Fruit fly (Drosophila melanogaster) Kc167 (cell line): ENCODE data around the gene Snx6.

Experiments
- Myc ChIP-seq: fragments of >200 bp; optimal IDR thresholded peaks from 2 replicates; lab custom pipeline; 2017; ENCODE audit warnings: missing external identifiers
- Sin3A ChIP-seq: fragments of >200 bp; optimal IDR thresholded peaks from 2 replicates; lab custom pipeline; 2018; ENCODE audit warnings: missing external identifiers
- h ChIP-seq: fragments of >200 bp; optimal IDR thresholded peaks from 3 replicates; lab custom pipeline; 2018; ENCODE audit warnings: missing external identifiers
- insv ChIP-seq: fragments of >200 bp; optimal IDR thresholded peaks from 3 replicates; lab custom pipeline; 2018; ENCODE audit warnings: missing external identifiers
- psq ChIP-seq: fragments of >200 bp; optimal IDR thresholded peaks from 2 replicates; lab custom pipeline; 2017; ENCODE audit warnings: missing external identifiers
- ttk ChIP-seq: sonication (Bioruptor generic); optimal IDR thresholded peaks from 2 replicates; lab custom pipeline; 2017; ENCODE audit warnings: missing external identifiers

Snx6 gene

DNA sequence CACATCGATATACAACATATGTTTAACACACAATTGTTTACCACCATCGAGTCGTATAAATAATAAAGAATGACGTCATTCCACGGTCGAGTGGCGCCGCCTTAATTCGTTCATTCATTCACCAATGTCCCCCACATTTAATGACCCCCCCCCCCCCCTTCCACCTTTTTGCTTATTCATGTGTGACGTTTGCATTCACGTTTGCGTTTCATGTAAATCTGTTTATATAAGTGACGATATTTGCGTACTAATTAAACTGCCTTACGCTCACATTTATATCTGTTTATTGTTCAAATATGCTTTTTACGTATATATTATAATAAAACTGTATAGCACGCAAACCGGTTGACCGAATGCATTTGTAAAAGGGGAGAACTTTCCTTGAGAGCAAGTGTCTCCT, 13.0 kb upstream of the Snx6 start:
- TF ChIP-seq h (lab: Kevin White, UChicago) (no peak), Sin3A (lab: Kevin White, UChicago) (no peak), Myc (no peak), psq (lab: Kevin White, UChicago) (no peak), ttk (lab: Kevin White, UChicago) (no peak), insv (lab: Kevin White, UChicago) (no peak)

DNA sequence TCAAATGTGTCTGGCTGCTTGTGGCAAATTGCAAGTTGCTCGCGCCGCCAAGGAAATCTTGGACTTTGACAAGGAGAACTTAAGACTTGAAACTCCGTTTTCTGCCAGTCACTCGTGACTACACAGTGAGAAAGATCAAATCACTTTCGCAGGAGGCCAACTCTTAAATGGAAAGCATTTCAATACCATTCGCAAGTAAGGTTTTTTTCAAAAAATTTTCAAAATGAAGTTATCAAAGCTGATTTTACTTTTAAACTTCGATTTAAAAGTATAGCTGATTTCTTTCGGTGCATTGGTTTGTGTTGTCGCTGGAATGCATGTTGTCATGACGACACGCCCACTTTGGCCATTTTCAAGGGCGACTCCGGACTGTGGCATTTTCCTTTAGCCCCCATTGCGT, 11.8 kb upstream of the Snx6 start:
- TF ChIP-seq h (lab: Kevin White, UChicago) (no peak), psq (lab: Kevin White, UChicago) (no peak), insv (lab: Kevin White, UChicago) (no peak), Sin3A (lab: Kevin White, UChicago) (no peak), Myc (no peak), ttk (lab: Kevin White, UChicago) (no peak)

DNA sequence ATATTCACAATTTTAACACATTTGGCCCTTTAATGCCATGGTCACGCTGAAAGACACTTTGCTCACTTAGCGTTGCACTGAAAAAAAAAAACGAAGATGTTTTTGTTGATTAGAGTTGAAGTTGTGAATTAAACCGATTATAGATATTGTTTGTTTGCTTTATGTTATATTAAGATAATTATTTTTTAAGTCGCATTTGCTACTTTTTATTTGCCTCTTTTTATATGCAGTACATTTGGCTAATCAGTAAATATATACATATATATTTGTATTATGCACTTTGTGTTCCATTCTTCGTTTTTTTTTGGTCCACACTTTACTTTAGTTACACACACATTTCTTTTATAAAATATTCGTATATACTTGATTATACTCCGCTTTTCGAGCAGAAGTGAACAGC, 9.7 kb upstream of the Snx6 start:
- TF ChIP-seq Myc, result no peak
- TF ChIP-seq h (lab: Kevin White, UChicago), result no peak
- no peak for TF ChIP-seq ttk (lab: Kevin White, UChicago)
- no peak for TF ChIP-seq Sin3A (lab: Kevin White, UChicago)
- TF ChIP-seq psq (lab: Kevin White, UChicago), result no peak
- no peak for TF ChIP-seq insv (lab: Kevin White, UChicago)

DNA sequence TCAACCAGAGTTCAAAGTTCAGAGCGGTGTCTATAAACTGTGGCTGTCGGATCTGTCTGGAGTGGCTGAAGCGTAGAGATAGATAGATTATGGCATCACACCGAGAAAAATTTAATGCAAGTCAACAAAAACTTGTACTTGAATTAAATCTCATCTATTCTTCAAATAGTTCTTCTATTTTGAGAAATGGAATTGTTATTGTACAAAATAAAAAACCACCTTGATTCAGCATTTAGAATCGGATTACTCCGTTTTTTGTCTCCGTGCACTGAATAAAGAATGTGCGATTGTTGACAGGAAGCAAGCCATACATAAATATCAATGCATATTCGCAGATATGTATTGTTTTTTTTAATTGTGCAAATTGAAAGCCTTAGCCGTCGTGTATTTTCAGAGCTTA, 9.1 kb upstream of the Snx6 start:
- TF ChIP-seq Sin3A (lab: Kevin White, UChicago), result no peak
- no peak for TF ChIP-seq Myc
- no peak for TF ChIP-seq h (lab: Kevin White, UChicago)
- no peak for TF ChIP-seq insv (lab: Kevin White, UChicago)
- no peak for TF ChIP-seq psq (lab: Kevin White, UChicago)
- TF ChIP-seq ttk (lab: Kevin White, UChicago), result no peak

DNA sequence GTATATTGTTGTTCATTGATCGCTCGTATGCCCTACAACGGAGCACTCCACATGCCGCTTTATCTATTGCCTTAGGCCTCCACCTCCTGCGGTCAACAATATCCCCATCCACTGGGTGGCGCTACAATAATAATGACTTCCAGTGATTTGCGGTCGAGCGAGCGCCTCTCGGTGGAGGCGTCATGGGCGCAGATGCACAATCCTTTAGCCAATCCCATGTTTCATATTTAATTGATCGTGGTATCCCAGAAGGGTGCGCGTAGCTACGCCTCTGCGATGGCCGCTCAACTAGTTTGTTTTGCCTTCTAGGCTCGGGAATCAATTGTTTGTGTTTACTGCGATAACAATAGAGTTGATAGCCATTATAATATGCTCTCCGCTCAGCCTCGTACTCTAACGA, 8.6 kb upstream of the Snx6 start:
- TF ChIP-seq h (lab: Kevin White, UChicago), result no peak
- TF ChIP-seq Sin3A (lab: Kevin White, UChicago), result no peak
- no peak for TF ChIP-seq Myc
- no peak for TF ChIP-seq ttk (lab: Kevin White, UChicago)
- TF ChIP-seq psq (lab: Kevin White, UChicago), result no peak
- TF ChIP-seq insv (lab: Kevin White, UChicago), result no peak

DNA sequence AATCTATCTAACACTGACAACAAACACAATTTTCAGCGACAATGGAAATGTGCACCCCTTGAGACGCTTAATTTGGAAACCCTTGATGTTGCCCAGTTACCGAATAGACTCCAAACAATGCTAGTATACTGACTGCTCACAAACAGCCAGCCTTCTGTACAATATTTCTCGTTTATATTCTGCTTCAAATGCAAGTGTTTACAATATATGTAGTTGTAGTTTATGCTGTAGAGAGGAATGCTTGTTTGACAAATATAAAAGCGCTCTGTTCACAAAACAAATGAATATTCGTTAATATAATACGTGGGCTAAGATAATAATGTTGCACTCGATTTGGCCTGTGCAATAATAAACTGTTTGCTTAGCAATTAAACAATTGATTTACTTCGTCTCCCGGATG, 2.6 kb downstream of the Snx6 start, which contains the start of gene CG8292:
TSS of gene CG8292 (minus strand) at position 101 of the 400 bp plus-strand sequence.
- TF ChIP-seq ttk (lab: Kevin White, UChicago) (no peak), psq (lab: Kevin White, UChicago) (no peak), Myc (no peak), h (lab: Kevin White, UChicago) (no peak), insv (lab: Kevin White, UChicago) (no peak), Sin3A (lab: Kevin White, UChicago) (no peak)

DNA sequence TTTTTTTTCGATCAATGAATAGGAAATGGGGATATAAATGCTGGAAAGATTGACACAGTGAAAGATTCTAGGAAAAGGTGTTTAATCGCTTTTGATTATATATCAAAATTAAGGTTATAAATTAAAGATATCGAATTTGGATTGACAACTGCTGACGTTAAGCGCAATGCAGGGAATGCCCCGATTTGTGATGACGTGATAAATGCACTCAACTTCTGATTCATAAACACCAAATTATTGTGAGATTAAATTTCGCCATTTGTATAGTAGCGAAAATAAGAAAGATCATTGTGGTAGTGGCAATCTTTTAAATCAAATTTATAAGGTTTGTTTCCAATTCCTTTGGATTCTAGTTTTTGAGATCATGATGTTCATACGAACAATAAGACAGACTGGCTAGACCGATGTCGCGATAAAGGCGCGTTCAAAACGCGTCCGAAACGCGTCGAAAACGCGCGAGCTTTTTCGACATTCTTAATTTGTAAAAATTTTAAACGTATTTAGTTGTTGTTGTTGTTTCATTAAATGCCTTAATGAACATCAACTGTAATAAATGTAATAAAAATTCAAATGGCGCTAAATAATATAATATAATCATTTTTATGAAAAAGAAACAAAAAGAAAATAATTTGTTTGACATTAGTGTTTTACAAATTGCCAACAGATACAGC, 5.1 kb downstream of the Snx6 start, which contains the start of gene CG8349:
TSS of gene CG8349 (plus strand) at position 657 of the 671 bp plus-strand sequence.
- TF ChIP-seq Sin3A (lab: Kevin White, UChicago) (no peak), h (lab: Kevin White, UChicago) (no peak), Myc (no peak), psq (lab: Kevin White, UChicago) (no peak), ttk (lab: Kevin White, UChicago) (no peak), insv (lab: Kevin White, UChicago) (no peak)

DNA sequence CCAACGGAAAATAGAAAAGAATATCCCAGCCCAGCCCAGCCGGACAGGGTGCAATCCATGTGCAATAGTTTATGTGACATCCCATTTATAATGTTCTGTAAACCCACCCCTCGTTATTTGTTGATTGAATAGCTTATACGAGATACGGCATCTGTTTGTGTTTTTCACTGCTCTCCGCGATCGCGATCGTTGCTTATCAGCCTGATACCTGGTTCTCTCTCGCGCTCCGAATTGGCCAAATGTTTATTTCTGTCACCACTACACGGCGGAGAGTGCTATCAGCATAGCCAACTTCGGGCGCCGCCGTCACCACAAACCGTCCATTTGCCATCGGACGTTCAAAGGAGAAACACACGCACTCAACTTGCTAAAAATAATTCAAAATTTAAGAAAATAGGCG, 6.6 kb downstream of the Snx6 start, which contains the start of gene CG8353:
TSS of gene CG8353 (plus strand) at position 59 of the 400 bp plus-strand sequence.
- TF ChIP-seq ttk (lab: Kevin White, UChicago) (no peak), Sin3A (lab: Kevin White, UChicago) (no peak), insv (lab: Kevin White, UChicago) (no peak), Myc (no peak), psq (lab: Kevin White, UChicago) (no peak), h (lab: Kevin White, UChicago) (no peak)

DNA sequence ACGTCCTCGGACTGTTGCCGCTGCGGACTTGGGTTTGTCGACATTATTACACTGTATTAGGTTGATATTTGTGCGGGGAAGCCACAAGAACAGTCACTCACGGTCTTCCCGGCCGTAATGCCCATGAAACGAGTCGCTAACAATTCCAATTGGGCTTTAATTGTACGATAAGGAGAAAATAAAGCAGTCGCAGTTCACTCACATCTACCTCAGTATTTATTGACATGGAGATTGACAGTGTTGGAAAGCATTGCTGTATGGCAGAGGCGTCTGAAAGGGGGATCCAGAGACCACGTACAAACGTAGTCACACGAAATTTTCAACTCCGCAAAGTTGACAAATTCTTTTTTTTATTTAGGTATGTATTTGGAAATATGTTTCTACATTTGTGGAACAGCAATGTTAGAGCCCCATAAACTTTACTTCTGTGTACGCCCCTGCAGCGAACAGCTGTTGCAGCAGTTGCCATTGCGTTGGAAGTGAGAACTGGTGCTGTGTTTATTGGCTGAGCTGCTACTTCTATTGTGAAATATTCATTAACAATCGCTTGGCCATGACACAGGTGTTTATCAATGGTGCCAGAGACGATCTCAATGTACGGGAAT, 7.8 kb downstream of the Snx6 start, which contains the start of the genes CG8372 and CG8360:
TSS of gene CG8372 (minus strand) at position 237 of the 605 bp plus-strand sequence.
TSS of gene CG8360 (plus strand) at position 294 of the 605 bp plus-strand sequence.
- no peak for TF ChIP-seq psq (lab: Kevin White, UChicago)
- no peak for TF ChIP-seq insv (lab: Kevin White, UChicago)
- TF ChIP-seq Sin3A (lab: Kevin White, UChicago), result no peak
- TF ChIP-seq ttk (lab: Kevin White, UChicago), result no peak
- TF ChIP-seq h (lab: Kevin White, UChicago), result no peak
- no peak for TF ChIP-seq Myc

DNA sequence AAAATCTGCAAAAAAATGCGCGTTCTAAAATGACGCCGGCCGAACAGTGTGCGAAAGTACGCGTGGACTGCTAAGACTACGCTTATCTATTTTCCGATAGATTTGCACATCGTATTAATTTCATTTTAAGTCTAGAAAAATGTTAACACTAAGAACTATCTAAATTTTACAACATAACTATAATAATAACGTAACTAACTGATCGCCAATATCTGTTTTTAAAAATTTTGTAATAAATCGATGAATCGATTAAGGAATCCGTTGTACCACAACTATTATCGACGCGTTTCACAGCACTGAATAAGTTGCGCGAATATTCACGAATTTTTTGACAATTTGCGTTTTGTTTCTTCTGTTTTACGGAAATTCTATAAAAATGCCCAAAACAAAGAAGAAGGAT, 9.5 kb downstream of the Snx6 start, which contains the start of gene Ssb-c31a:
TSS of gene Ssb-c31a (plus strand) at position 278 of the 400 bp plus-strand sequence.
- TF ChIP-seq insv (lab: Kevin White, UChicago), result no peak
- no peak for TF ChIP-seq ttk (lab: Kevin White, UChicago)
- no peak for TF ChIP-seq h (lab: Kevin White, UChicago)
- TF ChIP-seq Sin3A (lab: Kevin White, UChicago), result no peak
- no peak for TF ChIP-seq psq (lab: Kevin White, UChicago)
- TF ChIP-seq Myc, result no peak

DNA sequence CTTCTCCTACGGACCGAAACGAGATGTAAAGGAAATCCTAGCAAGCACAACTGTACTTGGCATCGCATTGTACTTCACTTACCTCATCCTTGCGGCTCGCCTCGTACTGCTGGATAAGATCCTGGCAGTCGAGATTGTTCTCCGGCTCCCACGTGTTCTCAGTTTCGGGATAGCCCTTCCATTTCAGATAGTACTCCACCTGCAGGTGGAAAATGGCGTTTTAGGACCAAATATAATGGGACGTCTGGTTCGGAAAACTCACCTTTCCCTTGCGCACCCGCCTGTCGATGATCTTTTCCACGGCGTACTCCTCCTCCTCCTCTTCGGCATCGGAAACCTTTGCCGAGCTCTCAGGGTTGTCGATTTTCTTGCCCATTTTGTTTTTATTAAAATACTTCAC, 10.1 kb downstream of the Snx6 start:
- no peak for TF ChIP-seq Sin3A (lab: Kevin White, UChicago)
- TF ChIP-seq h (lab: Kevin White, UChicago), result no peak
- TF ChIP-seq insv (lab: Kevin White, UChicago), result no peak
- no peak for TF ChIP-seq Myc
- TF ChIP-seq ttk (lab: Kevin White, UChicago), result no peak
- TF ChIP-seq psq (lab: Kevin White, UChicago), result no peak
